Fruit fly (Drosophila melanogaster) whole organism, embryonic: ENCODE data around the gene CG3355.

Experiments used
- dysf ChIP-seq: fragments of 200-800 bp; sonication (Bioruptor generic); IDR thresholded peaks from 3 replicates; pipeline ENCODE4 v1.3.6; 2022; ENCODE audit warnings: missing biosample characterization, missing genetic modification characterization
- run ChIP-seq: fragments of 200-800 bp; sonication (Bioruptor generic); optimal IDR thresholded peaks from 3 replicates; lab custom pipeline; 2018; ENCODE audit warnings: missing biosample characterization, mild to moderate bottlenecking, missing genetic modification characterization
- salm ChIP-seq: fragments of 200-800 bp; sonication (Bioruptor generic); optimal IDR thresholded peaks from 2 replicates; lab custom pipeline; 2018; ENCODE audit warnings: missing biosample characterization, mild to moderate bottlenecking, missing genetic modification characterization
- twi ChIP-seq: fragments of 200-800 bp; optimal IDR thresholded peaks from 2 replicates; lab custom pipeline; 2019; ENCODE audit warnings: missing biosample characterization, mild to moderate bottlenecking, missing genetic modification characterization, moderate library complexity

dm6 chr2L:4614140-4614642 is 37.0 kb upstream of the CG3355 start, which contains the start of gene dpy:
- TF ChIP-seq salm (tag; lab: Kevin White, UChicago): no peak
- TF ChIP-seq run (tag; lab: Kevin White, UChicago): no peak
- no peak for TF ChIP-seq dysf
- TF ChIP-seq twi (tag; lab: Kevin White, UChicago): no peak
